Worm (Caenorhabditis elegans): Measurements from ENCODE around the gene ztf-9.

The ztf-9 gene

DNA sequence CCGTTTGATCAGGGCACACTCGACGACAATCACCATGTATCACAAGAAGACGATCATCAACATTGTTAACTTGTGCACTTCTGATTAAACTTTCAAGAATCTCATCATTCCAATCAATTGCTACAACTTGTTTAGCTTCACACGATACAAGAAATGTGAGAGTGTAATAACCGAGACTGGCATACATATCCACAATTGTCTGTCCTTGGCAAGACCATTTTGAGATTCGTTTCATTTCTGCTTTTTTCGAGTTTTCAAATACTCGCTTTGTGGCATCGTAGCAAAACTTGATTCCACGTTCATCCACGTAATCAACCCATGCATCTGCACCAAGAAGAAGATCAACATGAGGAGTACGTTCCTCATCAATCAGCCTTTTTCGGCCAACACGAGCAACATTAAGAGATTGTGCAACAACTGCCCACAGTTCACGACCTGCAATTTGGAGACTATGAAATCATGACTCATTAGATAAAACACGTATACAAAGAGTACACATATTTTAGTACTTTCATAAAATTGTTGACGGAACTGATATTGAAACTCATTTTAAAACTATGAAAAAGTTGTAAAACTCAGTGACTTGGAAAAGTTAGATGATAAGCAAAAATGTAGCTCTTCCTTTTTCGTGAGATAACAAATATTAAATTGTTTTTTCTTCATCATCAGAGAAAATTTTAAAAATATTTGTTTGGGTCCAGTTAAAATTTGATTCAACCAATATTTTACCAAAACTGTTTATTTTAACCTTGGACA is 20.6 kb upstream of the ztf-9 start:
- TF ChIP-seq daf-16 (GFP tag; optimal IDR thresholded peaks at IDR 0.05) (no peak), daf-16 (tag; optimal IDR thresholded peaks at IDR 0.05) (peak; percentile 37), nhr-28 (tag; optimal IDR thresholded peaks at IDR 0.05) (peak; percentile 44), T20F7.1 (GFP tag; optimal IDR thresholded peaks at IDR 0.05) (no peak), nhr-77 (tag; optimal IDR thresholded peaks at IDR 0.05) (peak; percentile 24), pqm-1 (tag; optimal IDR thresholded peaks at IDR 0.05) (peak; percentile 47), unc-62 (GFP tag; optimal IDR thresholded peaks at IDR 0.05 in 1 of 2) (peak in 1 of 2 experiments; percentile 93), unc-62 (tag; optimal IDR thresholded peaks at IDR 0.05) (no peak), dve-1 (tag; optimal IDR thresholded peaks at IDR 0.05; ENCODE audit: insufficient read depth) (peak; percentile 33), php-3 (GFP tag; IDR thresholded peaks at IDR 0.05) (peak; percentile 87), cey-2 (tag; optimal IDR thresholded peaks at IDR 0.05; ENCODE audit: borderline replicate concordance, insufficient read depth) (no peak), aha-1 (tag) (peak; percentile 67), R02D3.7 (tag; optimal IDR thresholded peaks at IDR 0.05) (no peak)

DNA sequence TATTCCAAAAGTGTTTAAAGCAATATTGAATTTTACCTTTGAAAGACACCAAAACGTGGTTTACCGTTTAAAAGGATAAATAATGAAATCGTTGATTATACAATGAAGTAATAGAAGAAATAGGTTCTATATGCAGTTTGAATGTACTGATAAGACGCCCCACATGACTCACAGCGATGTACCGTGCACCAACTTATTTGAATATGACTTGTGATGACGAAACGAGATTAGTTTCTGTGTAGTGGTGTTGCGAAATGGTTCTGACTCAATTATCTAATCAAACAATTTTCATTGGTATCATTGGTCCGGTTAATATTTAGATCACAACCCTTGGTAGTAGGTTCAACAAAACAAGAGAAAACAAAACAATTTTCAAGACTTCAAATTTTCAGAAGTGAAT is 19.2 kb upstream of the ztf-9 start:
- TF ChIP-seq aly-2 (tag; optimal IDR thresholded peaks at IDR 0.05) = no peak
- peak; percentile 58 for TF ChIP-seq hlh-30 (tag; optimal IDR thresholded peaks at IDR 0.05; ENCODE audit: insufficient read depth)
- TF ChIP-seq daf-16 (GFP tag; optimal IDR thresholded peaks at IDR 0.05) = no peak
- peak; percentile 36 for TF ChIP-seq daf-16 (tag; optimal IDR thresholded peaks at IDR 0.05)
- peak; percentile 54 for TF ChIP-seq nhr-28 (tag; optimal IDR thresholded peaks at IDR 0.05)
- TF ChIP-seq T20F7.1 (GFP tag; optimal IDR thresholded peaks at IDR 0.05) = no peak
- peak; percentile 42; the same call in 1 of the 2 replicates for TF ChIP-seq dmd-6 (GFP tag; IDR thresholded peaks at IDR 0.05)
- TF ChIP-seq pqm-1 (tag; optimal IDR thresholded peaks at IDR 0.05) = peak; percentile 78
- no peak for TF ChIP-seq vab-7 (GFP tag; IDR thresholded peaks at IDR 0.05)
- no peak for TF ChIP-seq attf-4 (tag; optimal IDR thresholded peaks at IDR 0.05)
- TF ChIP-seq nhr-48 (tag; optimal IDR thresholded peaks at IDR 0.05) = no peak
- no peak for TF ChIP-seq ztf-11 (tag; optimal IDR thresholded peaks at IDR 0.05)
- peak; percentile 51 for TF ChIP-seq dve-1 (tag; optimal IDR thresholded peaks at IDR 0.05; ENCODE audit: insufficient read depth)
- peak; percentile 26 for TF ChIP-seq hlh-11 (tag; optimal IDR thresholded peaks at IDR 0.05)
- no peak for TF ChIP-seq jun-1 (tag; optimal IDR thresholded peaks at IDR 0.05)

DNA sequence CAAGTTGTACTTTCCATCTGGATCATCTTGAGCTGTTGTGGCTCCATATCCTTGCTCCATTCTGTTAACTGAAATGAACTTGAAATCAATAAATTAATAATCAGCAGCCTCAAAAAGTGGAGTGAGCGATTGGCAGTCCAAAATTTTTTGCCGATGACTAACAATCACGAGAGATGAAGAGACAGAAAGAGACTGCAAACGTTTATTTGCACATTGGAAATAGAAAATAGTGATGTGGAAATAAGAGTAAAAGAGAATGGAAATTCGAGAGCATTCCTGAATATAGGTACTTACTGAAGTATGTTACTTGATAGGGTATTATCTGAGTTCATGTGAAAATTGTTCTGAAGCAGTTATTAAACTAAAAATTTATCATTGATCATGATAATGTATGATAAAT is 17.8 kb upstream of the ztf-9 start, which contains the start of gene tag-120:
TSS of gene tag-120 (minus strand) at position 68 of the 400 bp plus-strand sequence.
- TF ChIP-seq nhr-77 (tag; optimal IDR thresholded peaks at IDR 0.05) = peak; percentile 40
- TF ChIP-seq egl-43 (GFP tag; IDR thresholded peaks at IDR 0.05) = no peak
- peak; percentile 40; the same call in 1 of the 2 replicates for TF ChIP-seq dmd-6 (GFP tag; IDR thresholded peaks at IDR 0.05)
- TF ChIP-seq nhr-28 (tag; optimal IDR thresholded peaks at IDR 0.05) = peak; percentile 29
- TF ChIP-seq pqm-1 (tag; optimal IDR thresholded peaks at IDR 0.05) = peak; percentile 51
- TF ChIP-seq daf-16 (GFP tag; optimal IDR thresholded peaks at IDR 0.05) = no peak
- TF ChIP-seq daf-16 (tag; optimal IDR thresholded peaks at IDR 0.05) = peak; percentile 46
- no peak for TF ChIP-seq F49E8.2 (tag; optimal IDR thresholded peaks at IDR 0.05; ENCODE audit: borderline replicate concordance)
- TF ChIP-seq zip-11 (GFP tag; IDR thresholded peaks at IDR 0.05) = no peak
- TF ChIP-seq nhr-41 (GFP tag; IDR thresholded peaks at IDR 0.05) = no peak
- no peak for TF ChIP-seq rbr-2 (tag; optimal IDR thresholded peaks at IDR 0.05)
- no peak for TF ChIP-seq lin-13 (GFP tag; optimal IDR thresholded peaks at IDR 0.05)
- no peak for TF ChIP-seq cey-2 (tag; optimal IDR thresholded peaks at IDR 0.05; ENCODE audit: borderline replicate concordance, insufficient read depth)
- TF ChIP-seq dve-1 (tag; optimal IDR thresholded peaks at IDR 0.05; ENCODE audit: insufficient read depth) = peak; percentile 18
- peak; percentile 1 for TF ChIP-seq hlh-11 (tag; optimal IDR thresholded peaks at IDR 0.05)
- no peak for TF ChIP-seq ceh-28 (tag; optimal IDR thresholded peaks at IDR 0.05)
- peak; percentile 12 for TF ChIP-seq hlh-30 (tag; optimal IDR thresholded peaks at IDR 0.05; ENCODE audit: insufficient read depth)

- TF ChIP-seq lin-38 (GFP tag; IDR thresholded peaks at IDR 0.05) (no peak), aha-1 (tag) (peak; percentile 91), F10B5.3 (tag; optimal IDR thresholded peaks at IDR 0.05) (no peak)
Observed at ce11 chrV:9706592-9706991, 14.6 kb upstream of the ztf-9 start.

All from whole organism, L4 larva.